Fruit fly (Drosophila melanogaster): ENCODE results near the gene CG5157.
A peak's percentile ranks its signal among the peaks of the same experiment; 100 is the strongest.

CG5157 gene

dm6 chr3L:16137779-16138178, at the start of gene CG5157:
TSS of gene CG5157 (minus strand) at chr3L:16137879.
- TF ChIP-seq usp (GFP tag; optimal IDR thresholded peaks at IDR 0.05) (no peak), CG8478 (optimal IDR thresholded peaks at IDR 0.05) (no peak), EcR (GFP tag; optimal IDR thresholded peaks at IDR 0.05) (no peak), psq (optimal IDR thresholded peaks at IDR 0.05) (no peak), pan (optimal IDR thresholded peaks at IDR 0.05) (no peak), Dll (optimal IDR thresholded peaks at IDR 0.05) (no peak)

dm6 chr3L:16183493-16183892, 45.8 kb upstream of the CG5157 start:
- TF ChIP-seq psq (optimal IDR thresholded peaks at IDR 0.05), result no peak
- no peak for TF ChIP-seq EcR (GFP tag; optimal IDR thresholded peaks at IDR 0.05)
- no peak for TF ChIP-seq usp (GFP tag; optimal IDR thresholded peaks at IDR 0.05)
- no peak for TF ChIP-seq pan (optimal IDR thresholded peaks at IDR 0.05)
- TF ChIP-seq Dll (optimal IDR thresholded peaks at IDR 0.05), result no peak
- TF ChIP-seq CG8478 (optimal IDR thresholded peaks at IDR 0.05), result no peak

dm6 chr3L:16182633-16183462, 45.2 kb upstream of the CG5157 start:
- no peak for TF ChIP-seq usp (GFP tag; optimal IDR thresholded peaks at IDR 0.05)
- no peak for TF ChIP-seq psq (optimal IDR thresholded peaks at IDR 0.05)
- no peak for TF ChIP-seq EcR (GFP tag; optimal IDR thresholded peaks at IDR 0.05)
- no peak for TF ChIP-seq pan (optimal IDR thresholded peaks at IDR 0.05)
- TF ChIP-seq CG8478 (optimal IDR thresholded peaks at IDR 0.05), result no peak
- no peak for TF ChIP-seq Dll (optimal IDR thresholded peaks at IDR 0.05)

DNA sequence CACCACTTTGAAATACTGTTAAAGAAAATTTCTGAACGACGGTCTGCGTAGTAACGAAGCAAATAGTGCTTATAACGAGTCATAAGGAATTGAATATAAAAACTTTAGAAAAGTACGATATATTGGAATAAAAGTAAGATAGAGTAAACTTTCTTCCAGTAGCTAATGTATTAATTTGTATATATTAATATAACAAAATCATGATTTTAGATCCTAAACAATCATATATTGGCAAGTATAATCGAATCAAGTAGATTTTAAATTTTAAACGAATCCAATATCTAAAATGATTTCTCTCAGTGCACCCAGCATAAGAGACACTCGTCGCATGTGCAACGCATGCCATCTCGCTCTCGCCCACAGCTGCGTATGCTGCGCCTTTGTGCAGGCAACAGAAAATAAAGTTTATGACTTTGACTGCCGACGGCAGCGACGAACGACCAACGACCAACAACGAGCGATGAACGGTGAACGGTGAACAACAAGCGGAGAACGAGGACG, 43.7 kb upstream of the CG5157 start:
- no peak for TF ChIP-seq CG8478 (optimal IDR thresholded peaks at IDR 0.05)
- TF ChIP-seq usp (GFP tag; optimal IDR thresholded peaks at IDR 0.05), result no peak
- no peak for TF ChIP-seq psq (optimal IDR thresholded peaks at IDR 0.05)
- TF ChIP-seq EcR (GFP tag; optimal IDR thresholded peaks at IDR 0.05), result no peak
- no peak for TF ChIP-seq pan (optimal IDR thresholded peaks at IDR 0.05)
- TF ChIP-seq Dll (optimal IDR thresholded peaks at IDR 0.05), result no peak

DNA sequence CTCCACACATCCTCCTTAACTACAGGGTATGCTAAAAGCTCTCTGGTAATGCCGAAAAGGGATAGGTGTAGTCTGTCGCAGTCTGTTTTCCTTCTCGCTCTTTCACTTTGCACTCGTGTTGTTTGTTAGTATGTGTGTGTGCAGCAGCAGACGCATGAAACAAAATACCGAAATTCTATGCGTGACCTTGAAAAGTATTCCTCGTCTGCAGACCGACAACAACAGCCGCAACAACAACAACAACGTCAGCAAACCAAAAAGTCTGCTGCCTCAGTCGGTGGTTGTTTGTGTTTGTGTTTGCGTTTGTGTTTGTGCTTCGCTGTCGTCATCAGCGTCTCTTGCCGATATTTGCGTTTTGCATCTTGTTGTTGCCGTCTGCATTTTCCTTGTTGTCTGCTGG, 40.8 kb upstream of the CG5157 start:
- no peak for TF ChIP-seq CG8478 (optimal IDR thresholded peaks at IDR 0.05)
- no peak for TF ChIP-seq pan (optimal IDR thresholded peaks at IDR 0.05)
- TF ChIP-seq EcR (GFP tag; optimal IDR thresholded peaks at IDR 0.05), result no peak
- TF ChIP-seq Dll (optimal IDR thresholded peaks at IDR 0.05), result no peak
- no peak for TF ChIP-seq psq (optimal IDR thresholded peaks at IDR 0.05)
- no peak for TF ChIP-seq usp (GFP tag; optimal IDR thresholded peaks at IDR 0.05)

dm6 chr3L:16177751-16178150, 40.1 kb upstream of the CG5157 start:
- TF ChIP-seq usp (GFP tag; optimal IDR thresholded peaks at IDR 0.05) (no peak), CG8478 (optimal IDR thresholded peaks at IDR 0.05) (no peak), pan (optimal IDR thresholded peaks at IDR 0.05) (peak; percentile 94)

dm6 chr3L:16177309-16177708, 39.6 kb upstream of the CG5157 start:
- TF ChIP-seq Dll (optimal IDR thresholded peaks at IDR 0.05), result no peak
- no peak for TF ChIP-seq CG8478 (optimal IDR thresholded peaks at IDR 0.05)
- TF ChIP-seq psq (optimal IDR thresholded peaks at IDR 0.05), result no peak
- no peak for TF ChIP-seq usp (GFP tag; optimal IDR thresholded peaks at IDR 0.05)
- no peak for TF ChIP-seq pan (optimal IDR thresholded peaks at IDR 0.05)

DNA sequence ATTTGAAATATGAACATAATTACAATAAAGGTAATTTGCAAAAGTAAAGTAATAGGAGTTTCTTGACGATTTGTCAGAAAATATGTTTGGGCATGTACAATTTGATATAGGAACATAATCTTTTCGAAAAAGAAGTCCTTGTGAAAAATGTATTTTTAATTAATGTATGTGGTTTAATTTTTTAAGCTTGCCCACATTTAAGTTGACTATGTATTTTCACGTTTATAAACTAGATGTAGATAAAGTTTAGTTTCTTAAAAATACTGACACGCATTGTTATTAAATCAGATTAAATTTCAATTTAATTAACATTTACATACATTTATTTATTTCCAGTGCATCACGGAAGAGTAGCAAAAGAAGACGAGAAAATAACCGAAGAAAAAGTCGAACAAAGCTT, 38.8 kb upstream of the CG5157 start:
- no peak for TF ChIP-seq CG8478 (optimal IDR thresholded peaks at IDR 0.05)
- TF ChIP-seq pan (optimal IDR thresholded peaks at IDR 0.05), result no peak
- no peak for TF ChIP-seq usp (GFP tag; optimal IDR thresholded peaks at IDR 0.05)
- no peak for TF ChIP-seq Dll (optimal IDR thresholded peaks at IDR 0.05)
- no peak for TF ChIP-seq psq (optimal IDR thresholded peaks at IDR 0.05)
- no peak for TF ChIP-seq EcR (GFP tag; optimal IDR thresholded peaks at IDR 0.05)

DNA sequence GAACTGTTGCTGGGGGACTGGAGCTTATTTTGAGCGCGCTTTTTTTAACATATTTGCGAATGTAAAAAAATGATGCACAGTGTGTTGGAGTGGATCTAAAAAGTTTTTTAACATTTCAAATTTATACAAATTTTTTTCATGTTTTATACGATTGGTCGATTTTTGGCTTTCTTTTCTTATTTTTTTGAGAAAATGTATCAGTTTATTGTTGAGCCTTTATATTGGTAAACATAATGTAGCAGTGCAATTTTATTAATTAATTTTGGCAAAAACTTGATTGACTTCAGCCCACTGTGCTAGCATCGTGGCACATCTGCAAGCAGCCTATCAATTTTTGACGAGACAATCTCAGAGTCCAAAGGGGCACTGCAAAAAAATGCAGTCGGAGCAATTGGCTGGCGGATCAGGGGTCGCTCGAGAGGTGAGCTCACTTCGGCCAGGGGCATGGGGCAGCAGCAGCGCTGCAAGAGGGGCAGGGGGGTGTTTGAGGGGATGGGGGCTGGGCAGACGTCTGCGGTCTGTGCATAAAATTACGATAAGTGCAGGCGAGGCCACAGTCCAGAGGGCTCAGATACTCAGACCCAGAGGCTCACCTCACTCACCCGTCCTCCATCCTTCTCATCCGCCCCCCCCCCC, 38.1 kb upstream of the CG5157 start:
- TF ChIP-seq psq (optimal IDR thresholded peaks at IDR 0.05), result no peak
- TF ChIP-seq pan (optimal IDR thresholded peaks at IDR 0.05), result no peak

dm6 chr3L:16174778-16175177, 37.1 kb upstream of the CG5157 start:
- no peak for TF ChIP-seq usp (GFP tag; optimal IDR thresholded peaks at IDR 0.05)
- TF ChIP-seq CG8478 (optimal IDR thresholded peaks at IDR 0.05), result no peak
- TF ChIP-seq EcR (GFP tag; optimal IDR thresholded peaks at IDR 0.05), result no peak
- no peak for TF ChIP-seq Dll (optimal IDR thresholded peaks at IDR 0.05)
- no peak for TF ChIP-seq psq (optimal IDR thresholded peaks at IDR 0.05)

DNA sequence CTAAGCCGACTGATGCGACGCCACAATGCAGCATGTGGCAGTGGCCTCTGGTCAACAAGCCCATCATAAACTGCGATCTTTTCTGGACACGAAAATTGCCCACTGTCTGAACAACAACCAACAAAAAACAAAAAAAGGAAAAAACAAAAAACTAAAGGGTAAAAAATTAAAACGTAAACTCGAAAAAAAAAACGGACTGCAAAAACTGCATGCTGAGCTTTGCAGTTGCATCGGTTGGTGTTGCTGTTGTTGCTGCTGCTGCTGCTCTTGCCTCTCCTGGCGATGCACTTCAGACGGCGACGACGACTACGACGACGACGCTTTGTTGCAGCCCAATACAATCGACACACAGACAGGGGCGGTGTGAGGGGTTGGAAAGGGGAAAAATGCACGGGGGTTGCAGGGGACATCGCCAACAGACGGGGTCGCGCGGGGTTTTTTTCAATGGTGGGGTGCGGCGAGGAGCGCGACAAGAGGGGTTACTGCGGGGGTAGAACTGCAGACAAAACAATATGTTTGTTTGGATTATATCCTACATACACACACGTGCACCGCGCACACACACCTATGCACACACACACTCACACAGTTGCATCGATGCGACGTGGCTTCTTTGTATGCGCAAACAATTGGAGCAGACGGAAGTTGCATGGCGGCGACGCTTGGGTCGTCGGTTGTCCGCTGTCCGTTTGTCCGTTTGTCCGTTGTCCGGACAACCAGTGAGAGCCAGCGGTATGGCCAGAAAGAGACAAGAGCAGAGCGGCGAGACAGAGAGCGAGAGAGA, 36.3 kb upstream of the CG5157 start:
- TF ChIP-seq Dll (optimal IDR thresholded peaks at IDR 0.05), result peak; percentile 20
- no peak for TF ChIP-seq usp (GFP tag; optimal IDR thresholded peaks at IDR 0.05)
- no peak for TF ChIP-seq pan (optimal IDR thresholded peaks at IDR 0.05)
- TF ChIP-seq EcR (GFP tag; optimal IDR thresholded peaks at IDR 0.05), result no peak
- TF ChIP-seq CG8478 (optimal IDR thresholded peaks at IDR 0.05), result no peak

- TF ChIP-seq CG8478 (optimal IDR thresholded peaks at IDR 0.05) (no peak), usp (GFP tag; optimal IDR thresholded peaks at IDR 0.05) (no peak), psq (optimal IDR thresholded peaks at IDR 0.05) (no peak), Dll (optimal IDR thresholded peaks at IDR 0.05) (no peak)
Measured at dm6 chr3L:16172809-16173276, 35.2 kb upstream of the CG5157 start.

All from whole organism.